Fruit fly (Drosophila melanogaster) whole organism, prepupa: Measurements from ENCODE around the gene gt.

Experiments
- CG10669 ChIP-seq: fragments of 200-800 bp; sonication (Bioruptor generic); optimal IDR thresholded peaks from 3 replicates; lab custom pipeline; 2018; ENCODE audit warnings: missing biosample characterization, mild to moderate bottlenecking, missing genetic modification characterization, moderate library complexity
- CG11294 ChIP-seq: fragments of 200-800 bp; sonication (Bioruptor generic); IDR thresholded peaks from 2 replicates; pipeline ENCODE4 v1.3.6; 2022; ENCODE audit warnings: missing biosample characterization, missing genetic modification characterization
- CG11762 ChIP-seq: fragments of 200-800 bp; sonication (Bioruptor generic); optimal IDR thresholded peaks from 3 replicates; lab custom pipeline; 2016; ENCODE audit warnings: missing biosample characterization, missing genetic modification characterization; ENCODE audit not compliant: insufficient read depth
- CG11902 ChIP-seq: fragments of 200-800 bp; sonication (Bioruptor generic); optimal IDR thresholded peaks from 3 replicates; lab custom pipeline; 2016; ENCODE audit warnings: missing biosample characterization, missing genetic modification characterization
- CG15336 ChIP-seq: fragments of 200-800 bp; sonication (Bioruptor generic); IDR thresholded peaks from 2 replicates; pipeline ENCODE4 v1.3.6; 2022; ENCODE audit warnings: missing biosample characterization, missing genetic modification characterization
- CG1621 ChIP-seq: fragments of 200-800 bp; sonication (Bioruptor generic); optimal IDR thresholded peaks from 3 replicates; lab custom pipeline; 2018; ENCODE audit warnings: missing biosample characterization, mild to moderate bottlenecking, missing genetic modification characterization
- CG16779 ChIP-seq: fragments of 200-800 bp; sonication (Bioruptor generic); optimal IDR thresholded peaks from 3 replicates; lab custom pipeline; 2017; ENCODE audit warnings: missing biosample characterization, mild to moderate bottlenecking, missing genetic modification characterization
- CG3032 ChIP-seq: fragments of 200-800 bp; optimal IDR thresholded peaks from 2 replicates; lab custom pipeline; 2019; ENCODE audit warnings: missing biosample characterization, mild to moderate bottlenecking, missing genetic modification characterization, moderate library complexity
- CG34406 ChIP-seq: fragments of 200-800 bp; sonication (Bioruptor generic); optimal IDR thresholded peaks from 3 replicates; lab custom pipeline; 2016; ENCODE audit warnings: missing biosample characterization, missing genetic modification characterization
- CG6163 ChIP-seq: fragments of 200-800 bp; sonication (Bioruptor generic); IDR thresholded peaks from 3 replicates; pipeline ENCODE4 v1.3.6; 2022; ENCODE audit warnings: missing biosample characterization, missing genetic modification characterization
- CG6276 ChIP-seq: fragments of 200-800 bp; sonication (Bioruptor generic); optimal IDR thresholded peaks from 2 replicates; lab custom pipeline; 2017; ENCODE audit warnings: missing biosample characterization, mild to moderate bottlenecking, missing genetic modification characterization
- CG6792 ChIP-seq: fragments of 200-800 bp; sonication (Bioruptor generic); optimal IDR thresholded peaks from 3 replicates; lab custom pipeline; 2016; ENCODE audit warnings: missing biosample characterization, missing genetic modification characterization
- CG6854 ChIP-seq: fragments of 200-800 bp; sonication (Bioruptor generic); optimal IDR thresholded peaks from 2 replicates; lab custom pipeline; 2017; ENCODE audit warnings: missing biosample characterization, mild to moderate bottlenecking, missing genetic modification characterization
- CG7368 ChIP-seq: fragments of 200-800 bp; sonication (Bioruptor generic); optimal IDR thresholded peaks from 3 replicates; lab custom pipeline; 2016; ENCODE audit warnings: missing biosample characterization, missing genetic modification characterization
- CG8119 ChIP-seq: fragments of 200-800 bp; sonication (Bioruptor generic); IDR thresholded peaks from 3 replicates; pipeline ENCODE4 v1.3.6; 2022; ENCODE audit warnings: missing biosample characterization, missing genetic modification characterization
- CG8319 ChIP-seq: fragments of 200-800 bp; sonication (Bioruptor generic); optimal IDR thresholded peaks from 3 replicates; lab custom pipeline; 2016; ENCODE audit warnings: missing biosample characterization, missing genetic modification characterization
- CG8632 ChIP-seq: fragments of 200-800 bp; sonication (Bioruptor generic); optimal IDR thresholded peaks from 3 replicates; lab custom pipeline; 2016; ENCODE audit warnings: missing biosample characterization, missing genetic modification characterization
- CG9139 ChIP-seq: fragments of 200-800 bp; sonication (Bioruptor generic); optimal IDR thresholded peaks from 3 replicates; lab custom pipeline; 2017; ENCODE audit warnings: missing biosample characterization, mild to moderate bottlenecking, missing genetic modification characterization
- Eip75B ChIP-seq: fragments of 200-800 bp; sonication (Bioruptor generic); optimal IDR thresholded peaks from 3 replicates; lab custom pipeline; 2016; ENCODE audit warnings: missing biosample characterization, missing genetic modification characterization
- Eip78C ChIP-seq: fragments of 200-800 bp; sonication (Bioruptor generic); peaks from one replicate; lab custom pipeline; 2016; ENCODE audit warnings: missing biosample characterization, missing genetic modification characterization
- Ets21C ChIP-seq: fragments of 200-800 bp; sonication (Bioruptor generic); optimal IDR thresholded peaks from 3 replicates; lab custom pipeline; 2016; ENCODE audit warnings: missing biosample characterization, missing genetic modification characterization
- Ets96B ChIP-seq: fragments of 200-800 bp; optimal IDR thresholded peaks from 2 replicates; lab custom pipeline; 2019; ENCODE audit warnings: missing biosample characterization, mild to moderate bottlenecking, missing genetic modification characterization, moderate library complexity
- Hr38 ChIP-seq: sonication (Bioruptor generic); optimal IDR thresholded peaks from 2 replicates; lab custom pipeline; 2016; ENCODE audit warnings: missing biosample characterization, missing genetic modification characterization
- Hr39 ChIP-seq: fragments of 200-800 bp; sonication (Bioruptor generic); optimal IDR thresholded peaks from 2 replicates; lab custom pipeline; 2016; ENCODE audit warnings: missing biosample characterization, missing genetic modification characterization
- Lpt ChIP-seq: fragments of 200-800 bp; sonication (Bioruptor generic); optimal IDR thresholded peaks from 3 replicates; lab custom pipeline; 2016; ENCODE audit warnings: missing biosample characterization, missing genetic modification characterization
- Met ChIP-seq: fragments of 200-800 bp; sonication (Bioruptor generic); optimal IDR thresholded peaks from 3 replicates; lab custom pipeline; 2016; ENCODE audit warnings: missing biosample characterization, missing genetic modification characterization
- OdsH ChIP-seq: fragments of 200-800 bp; sonication (Bioruptor generic); optimal IDR thresholded peaks from 3 replicates; lab custom pipeline; 2016; ENCODE audit warnings: missing biosample characterization, missing genetic modification characterization
- Smox ChIP-seq: fragments of 200-800 bp; sonication (Bioruptor generic); optimal IDR thresholded peaks from 3 replicates; lab custom pipeline; 2016; ENCODE audit warnings: missing biosample characterization, missing genetic modification characterization
- Sox102F ChIP-seq: fragments of 200-800 bp; sonication (Bioruptor generic); optimal IDR thresholded peaks from 2 replicates; lab custom pipeline; 2016; ENCODE audit warnings: missing biosample characterization, mild to moderate bottlenecking, missing genetic modification characterization
- Sox14 ChIP-seq: fragments of 200-800 bp; sonication (Bioruptor generic); optimal IDR thresholded peaks from 3 replicates; lab custom pipeline; 2016; ENCODE audit warnings: missing biosample characterization, missing genetic modification characterization
- achi ChIP-seq: fragments of 200-800 bp; sonication (Bioruptor generic); optimal IDR thresholded peaks from 3 replicates; lab custom pipeline; 2016; ENCODE audit warnings: missing biosample characterization, missing genetic modification characterization
- acj6 ChIP-seq: fragments of 200-800 bp; sonication (Bioruptor generic); optimal IDR thresholded peaks from 3 replicates; lab custom pipeline; 2016; ENCODE audit warnings: missing biosample characterization, missing genetic modification characterization
- cyc ChIP-seq: fragments of 200-800 bp; sonication (Bioruptor generic); optimal IDR thresholded peaks from 3 replicates; lab custom pipeline; 2016; ENCODE audit warnings: missing biosample characterization, missing genetic modification characterization
- dac ChIP-seq: fragments of 200-800 bp; sonication (Bioruptor generic); optimal IDR thresholded peaks from 2 replicates; lab custom pipeline; 2017; ENCODE audit warnings: missing biosample characterization, mild to moderate bottlenecking, missing genetic modification characterization
- dsx ChIP-seq: fragments of 200-800 bp; optimal IDR thresholded peaks from 3 replicates; lab custom pipeline; 2019; ENCODE audit warnings: missing biosample characterization, mild to moderate bottlenecking, missing genetic modification characterization, moderate library complexity; ENCODE audit not compliant: poor library complexity, severe bottlenecking
- eg ChIP-seq: fragments of 200-800 bp; sonication (Bioruptor generic); IDR thresholded peaks from 3 replicates; pipeline ENCODE4 v1.3.6; 2022; ENCODE audit warnings: missing biosample characterization, missing genetic modification characterization
- esn ChIP-seq: fragments of 200-800 bp; sonication (Bioruptor generic); optimal IDR thresholded peaks from 2 replicates; lab custom pipeline; 2016; ENCODE audit warnings: missing biosample characterization, mild to moderate bottlenecking, missing genetic modification characterization, moderate library complexity
- fd59A ChIP-seq: fragments of 200-800 bp; sonication (Bioruptor generic); optimal IDR thresholded peaks from 2 replicates; lab custom pipeline; 2017; ENCODE audit warnings: missing biosample characterization, mild to moderate bottlenecking, missing genetic modification characterization, missing genetic modification reagents
- fd85E ChIP-seq: fragments of 200-800 bp; sonication (Bioruptor generic); optimal IDR thresholded peaks from 3 replicates; lab custom pipeline; 2016; ENCODE audit warnings: missing biosample characterization, missing genetic modification characterization
- fkh ChIP-seq: fragments of 200-800 bp; sonication (Bioruptor generic); optimal IDR thresholded peaks from 3 replicates; lab custom pipeline; 2017; ENCODE audit warnings: missing biosample characterization, mild to moderate bottlenecking, missing genetic modification characterization, moderate library complexity
- lz ChIP-seq: fragments of 200-800 bp; sonication (Bioruptor generic); optimal IDR thresholded peaks from 3 replicates; lab custom pipeline; 2016; ENCODE audit warnings: missing biosample characterization, missing genetic modification characterization
- net ChIP-seq: fragments of 200-800 bp; sonication (Bioruptor generic); optimal IDR thresholded peaks from 3 replicates; lab custom pipeline; 2016; ENCODE audit warnings: missing biosample characterization, missing genetic modification characterization
- pdm3 ChIP-seq: fragments of 200-800 bp; sonication (Bioruptor generic); optimal IDR thresholded peaks from 3 replicates; lab custom pipeline; 2016; ENCODE audit warnings: missing biosample characterization, missing genetic modification characterization
- spab ChIP-seq: fragments of 200-800 bp; sonication (Bioruptor generic); optimal IDR thresholded peaks from 2 replicates; lab custom pipeline; 2017; ENCODE audit warnings: missing biosample characterization, mild to moderate bottlenecking, missing genetic modification characterization, missing genetic modification reagents
- ss ChIP-seq, 2 experiments: fragments of 200-800 bp; sonication (Bioruptor generic); optimal IDR thresholded peaks; 2 replicates in 1 of 2; 3 replicates in 1 of 2; lab custom pipeline; 2017 to 2018; ENCODE audit warnings: mild to moderate bottlenecking in 2 of 2, missing biosample characterization in 2 of 2, missing genetic modification characterization in 2 of 2, moderate library complexity in 1 of 2
- svp ChIP-seq: fragments of 200-800 bp; sonication (Bioruptor generic); peaks from one replicate; lab custom pipeline; 2016; ENCODE audit warnings: missing biosample characterization, missing genetic modification characterization
- topi ChIP-seq: fragments of 200-800 bp; sonication (Bioruptor generic); optimal IDR thresholded peaks from 3 replicates; lab custom pipeline; 2016; ENCODE audit warnings: missing biosample characterization, missing genetic modification characterization
- vri ChIP-seq: fragments of 200-800 bp; sonication (Bioruptor generic); optimal IDR thresholded peaks from 3 replicates; lab custom pipeline; 2016; ENCODE audit warnings: missing biosample characterization, mild to moderate bottlenecking, missing genetic modification characterization

The gt gene

DNA sequence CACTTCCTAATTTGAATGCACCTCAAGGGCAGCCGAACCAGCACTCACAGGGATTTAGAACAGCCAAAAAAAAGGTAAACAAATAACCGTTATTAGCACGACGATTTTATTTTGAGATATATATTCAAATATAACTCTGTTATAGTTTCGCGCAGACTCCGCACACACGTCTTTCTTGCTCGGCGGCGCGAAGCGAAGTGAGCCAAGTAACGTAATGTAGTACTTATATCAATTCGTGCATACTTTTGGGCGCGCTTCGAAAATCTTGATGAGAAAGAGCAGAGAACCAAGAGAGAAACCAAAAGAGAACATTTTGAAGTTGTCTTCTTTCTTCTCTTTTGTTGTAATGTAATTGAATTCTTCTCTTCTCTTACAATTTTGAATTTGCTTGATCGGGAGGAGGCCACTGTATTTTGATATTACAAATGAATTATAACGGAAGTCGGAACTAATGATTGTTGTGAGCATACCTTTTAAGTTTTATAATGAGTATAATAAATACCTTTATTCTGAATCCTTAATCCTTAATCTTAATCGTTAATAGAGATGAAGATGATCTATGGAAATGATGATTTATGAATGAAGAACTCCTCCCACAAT, 41.2 kb upstream of the gt start, which contains the start of gene boi (continued):
- peak; percentile 38 for TF ChIP-seq net (GFP tag; lab: Kevin White, UChicago)
- TF ChIP-seq Ets21C (GFP tag; lab: Kevin White, UChicago), result no peak
- peak; percentile 37 for TF ChIP-seq CG6854
- peak; percentile 9 for TF ChIP-seq CG9139 (GFP tag; lab: Kevin White, UChicago)
- no peak for TF ChIP-seq CG8119
- TF ChIP-seq CG6276 (GFP tag; lab: Kevin White, UChicago), result no peak
- no peak for TF ChIP-seq fd59A (GFP tag; lab: Kevin White, UChicago)
- TF ChIP-seq CG6792, result no peak
- no peak for TF ChIP-seq spab (GFP tag; lab: Kevin White, UChicago)
- no peak for TF ChIP-seq dac (GFP tag; lab: Kevin White, UChicago)

DNA sequence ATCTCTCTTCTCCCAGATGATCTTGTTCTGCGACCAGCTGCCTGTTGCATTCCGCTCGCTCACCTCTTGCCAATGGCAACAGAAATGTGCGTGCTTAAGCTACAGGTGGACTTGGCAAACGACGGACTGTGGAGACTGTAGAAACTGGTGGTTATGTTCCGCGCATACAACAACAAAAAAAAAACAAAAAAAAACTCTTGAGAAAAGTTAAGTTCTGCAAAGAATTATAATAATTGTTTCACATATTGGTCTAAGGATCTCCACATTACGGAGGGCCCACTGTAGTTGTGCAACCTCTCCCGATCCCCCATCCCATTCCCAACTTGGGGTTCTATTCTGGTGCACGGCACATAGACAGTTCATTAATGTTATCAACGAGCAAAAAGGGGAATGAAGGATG, 39.8 kb upstream of the gt start:
- TF ChIP-seq CG11294 (GFP tag; lab: Robert Waterston, UW) (peak; percentile 76), svp (GFP tag; lab: Kevin White, UChicago) (peak; percentile 86), Hr39 (GFP tag; lab: Kevin White, UChicago) (peak; percentile 51), CG8319 (peak; percentile 57), Sox102F (GFP tag; lab: Kevin White, UChicago) (peak; percentile 40), Smox (peak; percentile 35), spab (GFP tag; lab: Kevin White, UChicago) (peak; percentile 82), achi (GFP tag; lab: Kevin White, UChicago) (peak; percentile 86), Eip78C (GFP tag; lab: Kevin White, UChicago) (peak; percentile 95), Ets21C (GFP tag; lab: Kevin White, UChicago) (peak; percentile 0), topi (GFP tag; lab: Kevin White, UChicago) (peak; percentile 51), Met (peak; percentile 55), CG6276 (GFP tag; lab: Kevin White, UChicago) (peak; percentile 81), CG3032 (tag; lab: Kevin White, UChicago) (peak; percentile 84), CG15336 (GFP tag; lab: Robert Waterston, UW) (peak; percentile 93), Ets96B (tag; lab: Kevin White, UChicago) (peak; percentile 81), lz (peak; percentile 57), dsx (GFP tag; lab: Kevin White, UChicago) (peak; percentile 80), CG6792 (peak; percentile 74), fd85E (GFP tag; lab: Kevin White, UChicago) (no peak), ss (GFP tag; optimal IDR thresholded peaks at IDR 0.05; lab: Kevin White, UChicago) (peak; percentile 83 to 94), dac (GFP tag; lab: Kevin White, UChicago) (peak; percentile 60), CG6854 (no peak), CG9139 (GFP tag; lab: Kevin White, UChicago) (peak; percentile 59), CG34406 (GFP tag; lab: Kevin White, UChicago) (peak; percentile 61), CG1621 (peak; percentile 81), Eip75B (peak; percentile 87), CG11762 (GFP tag; lab: Kevin White, UChicago) (peak; percentile 64), net (GFP tag; lab: Kevin White, UChicago) (peak; percentile 76), OdsH (GFP tag; lab: Kevin White, UChicago) (peak; percentile 84), eg (GFP tag; lab: Robert Waterston, UW) (peak; percentile 90), CG7368 (GFP tag; lab: Kevin White, UChicago) (peak; percentile 66), CG16779 (tag; lab: Kevin White, UChicago) (peak; percentile 44), Lpt (GFP tag; lab: Kevin White, UChicago) (peak; percentile 85), CG8632 (GFP tag; lab: Kevin White, UChicago) (peak; percentile 59), CG8119 (peak; percentile 91), pdm3 (peak; percentile 84), Sox14 (peak; percentile 88), Hr38 (no peak), cyc (GFP tag; lab: Kevin White, UChicago) (peak; percentile 58), fkh (GFP tag; lab: Kevin White, UChicago) (no peak), vri (GFP tag; lab: Kevin White, UChicago) (peak; percentile 38), CG6163 (GFP tag; lab: Robert Waterston, UW) (peak; percentile 95), CG11902 (GFP tag; lab: Kevin White, UChicago) (peak; percentile 26), CG10669 (GFP tag; lab: Kevin White, UChicago) (peak; percentile 78), esn (GFP tag; lab: Kevin White, UChicago) (peak; percentile 54), acj6 (peak; percentile 85)
